Worm (Caenorhabditis elegans): ENCODE measurements around the gene M01F1.9.

DNA sequence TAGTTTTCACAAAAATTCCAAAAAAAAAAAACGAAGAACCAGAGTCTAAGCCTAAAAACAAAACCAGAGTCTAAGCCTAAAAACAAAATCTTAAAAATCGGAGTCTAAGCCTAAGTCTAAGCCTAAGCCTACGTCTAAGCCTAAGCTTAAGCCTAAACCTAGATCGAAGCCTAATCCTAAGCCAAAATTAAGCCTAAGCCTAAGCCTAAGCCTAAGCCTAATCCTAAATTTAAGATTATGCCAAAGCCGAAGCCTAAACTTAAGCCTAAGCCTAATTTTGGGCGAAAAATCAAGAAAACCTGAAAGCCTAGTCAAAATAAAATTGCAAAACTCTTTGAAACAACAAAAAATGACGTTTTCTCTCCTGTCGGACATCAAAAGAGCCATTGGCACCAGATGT, 21.5 kb downstream of the M01F1.9 start:
- TF ChIP-seq him-1 (tag; optimal IDR thresholded peaks at IDR 0.05) (no peak), dao-5 (tag; optimal IDR thresholded peaks at IDR 0.05) (no peak), W03F9.2 (tag; optimal IDR thresholded peaks at IDR 0.05) (no peak)

Data from whole organism, L4/young adult.